Worm (Caenorhabditis elegans): ENCODE measurements around the gene K02E7.7.
"Not testable (repeated sequence)": the region's sequence is repeated elsewhere in the genome, so short reads cannot be mapped to it uniquely, and the experiment has no call there.

DNA sequence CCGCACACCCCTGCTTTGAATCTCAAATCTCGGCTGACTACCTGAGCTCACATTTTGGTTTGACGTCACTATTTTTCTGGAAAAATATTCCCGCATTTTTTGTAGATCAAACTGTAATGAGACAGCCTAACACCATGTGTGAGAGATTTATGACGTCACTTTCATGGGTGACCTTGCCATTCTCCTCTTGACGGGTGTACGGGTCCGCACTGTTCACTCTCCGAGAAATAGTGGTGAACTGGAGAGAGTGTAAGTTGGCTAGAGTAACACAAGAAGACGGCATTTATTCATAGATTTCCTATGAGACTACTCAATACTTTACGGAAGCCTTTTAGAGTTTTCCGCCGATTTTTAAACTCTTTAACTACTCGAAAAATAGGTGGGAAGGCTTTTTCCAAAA lies at the start of gene K02E7.7:
- TF ChIP-seq mdl-1 (tag; optimal IDR thresholded peaks at IDR 0.05); eor-1 (tag; optimal IDR thresholded peaks at IDR 0.05); ama-1 (optimal IDR thresholded peaks at IDR 0.05); nhr-76 (tag; optimal IDR thresholded peaks at IDR 0.05); unc-62 (GFP tag; optimal IDR thresholded peaks at IDR 0.05); R02D3.7 (tag; optimal IDR thresholded peaks at IDR 0.05); nhr-237 (tag; optimal IDR thresholded peaks at IDR 0.05); ceh-28 (tag; optimal IDR thresholded peaks at IDR 0.05); fos-1 (tag; optimal IDR thresholded peaks at IDR 0.05): not testable (repeated sequence)
